Fruit fly (Drosophila melanogaster): Measurements from ENCODE around the gene colt.
A peak's percentile ranks its signal among the peaks of the same experiment; 100 is the strongest.

colt gene

DNA sequence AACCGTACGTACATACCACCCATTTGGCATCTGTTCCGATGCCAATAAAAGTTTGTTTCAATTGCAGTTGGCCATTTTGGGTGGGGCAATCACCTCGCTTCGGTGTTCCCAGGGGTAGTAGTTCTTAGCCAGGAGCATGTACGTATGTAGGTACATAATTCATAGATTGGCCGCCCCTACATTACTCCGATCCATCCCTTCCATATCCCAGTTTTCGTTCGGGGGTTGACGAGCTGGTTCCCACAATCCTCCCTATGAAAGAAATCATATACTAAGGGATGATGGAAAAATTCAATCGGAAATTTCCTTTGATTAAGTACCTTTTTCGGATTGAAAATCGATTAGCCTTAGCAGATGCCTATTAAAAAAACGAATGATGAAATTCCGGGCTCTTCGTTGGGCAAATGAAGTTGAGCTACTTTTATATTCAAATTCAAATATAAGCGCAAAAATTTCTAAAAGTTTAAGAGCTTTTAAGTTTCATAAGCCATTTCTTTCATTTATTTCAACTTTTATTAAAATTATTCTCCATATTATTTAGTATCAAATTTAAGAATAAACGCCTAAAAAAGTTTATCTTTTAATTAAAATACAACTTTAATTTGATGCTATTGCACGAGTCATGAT, 11.8 kb downstream of the colt start (continued):
- TF ChIP-seq CG13424 (tag; optimal IDR thresholded peaks at IDR 0.05) = no peak
- no peak for TF ChIP-seq CG3838 (GFP tag; optimal IDR thresholded peaks at IDR 0.05)
- TF ChIP-seq salm (tag; optimal IDR thresholded peaks at IDR 0.05) = no peak
- no peak for TF ChIP-seq CG30431 (GFP tag; optimal IDR thresholded peaks at IDR 0.05)
- no peak for TF ChIP-seq CG5953 (GFP tag; IDR thresholded peaks at IDR 0.05)
- no peak for TF ChIP-seq zen2 (GFP tag; IDR thresholded peaks at IDR 0.05; ENCODE audit: partially characterized antibody)
- no peak; the same call in 2 of the 3 replicates for TF ChIP-seq C15 (GFP tag; IDR thresholded peaks at IDR 0.05)
- TF ChIP-seq ro (GFP tag; IDR thresholded peaks at IDR 0.05) = no peak
- no peak for TF ChIP-seq CG12236 (GFP tag; optimal IDR thresholded peaks at IDR 0.05)
- no peak for TF ChIP-seq pfk (GFP tag; optimal IDR thresholded peaks at IDR 0.05)
- no peak for TF ChIP-seq Sox102F (GFP tag; optimal IDR thresholded peaks at IDR 0.05)
- 0 out of 2 replicates have a peak, but pooled peaks have one; percentile 6 for TF ChIP-seq CG32532 (GFP tag; IDR thresholded peaks at IDR 0.05)
- no peak for TF ChIP-seq Nf-YB (GFP tag; optimal IDR thresholded peaks at IDR 0.05)
- 0 out of 3 replicates have a peak, but pooled peaks have one; percentile 5 for TF ChIP-seq CG6791 (GFP tag; IDR thresholded peaks at IDR 0.05; ENCODE audit: partially characterized antibody)
- no peak for TF ChIP-seq CG3995 (GFP tag; optimal IDR thresholded peaks at IDR 0.05)
- TF ChIP-seq ash1 (GFP tag; optimal IDR thresholded peaks at IDR 0.05) = no peak
- TF ChIP-seq row (GFP tag; IDR thresholded peaks at IDR 0.05) = no peak; the same call in 2 of the 3 replicates
- TF ChIP-seq CG11247 (GFP tag; IDR thresholded peaks at IDR 0.05) = no peak
- no peak for TF ChIP-seq rib (GFP tag; IDR thresholded peaks at IDR 0.05)
- no peak for TF ChIP-seq CG33557 (GFP tag; optimal IDR thresholded peaks at IDR 0.05)
- no peak for TF ChIP-seq CG4424 (GFP tag; optimal IDR thresholded peaks at IDR 0.05)
- TF ChIP-seq wdn (GFP tag; IDR thresholded peaks at IDR 0.05) = no peak
- peak; percentile 50; the same call in 2 of the 3 replicates for TF ChIP-seq Dbx (GFP tag; IDR thresholded peaks at IDR 0.05)
- no peak for TF ChIP-seq Hr78 (GFP tag; optimal IDR thresholded peaks at IDR 0.05)
- peak; percentile 28; the same call in 1 of the 2 replicates for TF ChIP-seq Atf6 (GFP tag; IDR thresholded peaks at IDR 0.05)
- no peak for TF ChIP-seq esg (GFP tag; conservative IDR thresholded peaks at IDR 0.05)
- no peak for TF ChIP-seq CG13775 (GFP tag; optimal IDR thresholded peaks at IDR 0.05)
- TF ChIP-seq cad (GFP tag; optimal IDR thresholded peaks at IDR 0.05) = no peak
- no peak for TF ChIP-seq danr (GFP tag; IDR thresholded peaks at IDR 0.05)
- no peak for TF ChIP-seq tgo (GFP tag; IDR thresholded peaks at IDR 0.05)
- no peak for TF ChIP-seq CG2129 (GFP tag; IDR thresholded peaks at IDR 0.05; ENCODE audit: partially characterized antibody)
- TF ChIP-seq Fer3 (tag; optimal IDR thresholded peaks at IDR 0.05) = no peak
- no peak for TF ChIP-seq CG2678 (tag; optimal IDR thresholded peaks at IDR 0.05)
- no peak for TF ChIP-seq hbn (GFP tag; IDR thresholded peaks at IDR 0.05; ENCODE audit: partially characterized antibody)
- TF ChIP-seq grau (tag; optimal IDR thresholded peaks at IDR 0.05) = no peak
- TF ChIP-seq grn (GFP tag; optimal IDR thresholded peaks at IDR 0.05) = no peak
- TF ChIP-seq tin (GFP tag; optimal IDR thresholded peaks at IDR 0.05) = no peak
- TF ChIP-seq sug (tag; optimal IDR thresholded peaks at IDR 0.05) = no peak
- 0 out of 4 replicates have a peak, but pooled peaks have one; percentile 9 for TF ChIP-seq chinmo (GFP tag; IDR thresholded peaks at IDR 0.05; ENCODE audit: partially characterized antibody)
- TF ChIP-seq Gug (GFP tag; IDR thresholded peaks at IDR 0.05) = no peak
- TF ChIP-seq CG1603 (tag; optimal IDR thresholded peaks at IDR 0.05) = no peak
- no peak for TF ChIP-seq CG7963 (GFP tag; IDR thresholded peaks at IDR 0.05; ENCODE audit: partially characterized antibody)
- TF ChIP-seq nerfin-2 (GFP tag; IDR thresholded peaks at IDR 0.05; ENCODE audit: partially characterized antibody) = no peak
- TF ChIP-seq CG12391 (tag; optimal IDR thresholded peaks at IDR 0.05) = no peak
- TF ChIP-seq E2f1 (GFP tag; IDR thresholded peaks at IDR 0.05) = no peak
- TF ChIP-seq CG11456 (GFP tag; IDR thresholded peaks at IDR 0.05) = no peak
- TF ChIP-seq pros (GFP tag; optimal IDR thresholded peaks at IDR 0.05) = peak; percentile 43
- 0 out of 2 replicates have a peak, but pooled peaks have one; percentile 32 for TF ChIP-seq onecut (GFP tag; IDR thresholded peaks at IDR 0.05)
- no peak for TF ChIP-seq CG7357 (GFP tag; IDR thresholded peaks at IDR 0.05)
- TF ChIP-seq ken (GFP tag; IDR thresholded peaks at IDR 0.05) = no peak
